Fruit fly (Drosophila melanogaster) whole organism, embryonic: ENCODE measurements around the gene CG15027.

ENCODE experiments used
- Atf6 ChIP-seq: fragments of 200-800 bp; sonication (Bioruptor generic); IDR thresholded peaks from 2 replicates; pipeline ENCODE4 v1.3.6; 2022; ENCODE audit warnings: missing biosample characterization, missing genetic modification characterization
- CG11398 ChIP-seq: fragments of 200-800 bp; sonication (Bioruptor generic); optimal IDR thresholded peaks from 2 replicates; lab custom pipeline; 2016; ENCODE audit warnings: missing biosample characterization, missing genetic modification characterization
- CG11560 ChIP-seq: fragments of 200-800 bp; sonication (Bioruptor generic); IDR thresholded peaks from 3 replicates; pipeline ENCODE4 v1.3.6; 2022; ENCODE audit warnings: missing biosample characterization, missing genetic modification characterization
- CG13287 ChIP-seq: fragments of 200-800 bp; sonication (Bioruptor generic); IDR thresholded peaks from 2 replicates; pipeline ENCODE4 v1.3.6; 2022; ENCODE audit warnings: missing biosample characterization, missing genetic modification characterization; ENCODE audit not compliant: partially characterized antibody
- CG14050 ChIP-seq: fragments of 200-800 bp; sonication (Bioruptor generic); IDR thresholded peaks from 3 replicates; pipeline ENCODE4 v1.3.6; 2022; ENCODE audit warnings: missing biosample characterization, missing genetic modification characterization
- CG15514 ChIP-seq: fragments of 200-800 bp; sonication (Bioruptor generic); optimal IDR thresholded peaks from 3 replicates; lab custom pipeline; 2017; ENCODE audit warnings: missing biosample characterization, missing genetic modification characterization, mild to moderate bottlenecking, moderate library complexity, missing genetic modification reagents
- CG17385 ChIP-seq: fragments of 200-800 bp; sonication (Bioruptor generic); optimal IDR thresholded peaks from 3 replicates; lab custom pipeline; 2018; ENCODE audit warnings: missing biosample characterization, mild to moderate bottlenecking, missing genetic modification characterization
- CG18619 ChIP-seq: fragments of 200-800 bp; sonication (Bioruptor generic); optimal IDR thresholded peaks from 3 replicates; lab custom pipeline; 2017; ENCODE audit warnings: missing biosample characterization, mild to moderate bottlenecking, missing genetic modification characterization
- CG2199 ChIP-seq: fragments of 200-800 bp; sonication (Bioruptor generic); IDR thresholded peaks from 3 replicates; pipeline ENCODE4 v1.3.6; 2022; ENCODE audit warnings: missing biosample characterization, missing genetic modification characterization
- CG2712 ChIP-seq: fragments of 200-800 bp; optimal IDR thresholded peaks from 3 replicates; lab custom pipeline; 2019; ENCODE audit warnings: missing biosample characterization, mild to moderate bottlenecking, missing genetic modification characterization, moderate library complexity
- CG2889 ChIP-seq: fragments of 200-800 bp; sonication (Bioruptor generic); IDR thresholded peaks from 3 replicates; pipeline ENCODE4 v1.3.6; 2022; ENCODE audit warnings: missing biosample characterization, missing genetic modification characterization
- CG32767 ChIP-seq: fragments of 200-800 bp; sonication (Bioruptor generic); IDR thresholded peaks from 2 replicates; pipeline ENCODE4 v1.3.6; 2022; ENCODE audit warnings: missing biosample characterization, missing genetic modification characterization
- CG4617 ChIP-seq: fragments of 200-800 bp; sonication (Bioruptor generic); optimal IDR thresholded peaks from 3 replicates; lab custom pipeline; 2016; ENCODE audit warnings: missing biosample characterization, missing genetic modification characterization, borderline replicate concordance
- CG7786 ChIP-seq: fragments of 200-800 bp; sonication (Bioruptor generic); optimal IDR thresholded peaks from 2 replicates; lab custom pipeline; 2016; ENCODE audit warnings: missing biosample characterization, missing genetic modification characterization
- CG8944 ChIP-seq: fragments of 200-800 bp; sonication (Bioruptor generic); optimal IDR thresholded peaks from 3 replicates; lab custom pipeline; 2016; ENCODE audit warnings: missing biosample characterization, missing genetic modification characterization
- CG9609 ChIP-seq: fragments of 200-800 bp; sonication (Bioruptor generic); optimal IDR thresholded peaks from 3 replicates; lab custom pipeline; 2016; ENCODE audit warnings: missing biosample characterization, missing genetic modification characterization
- Dad ChIP-seq: fragments of 200-800 bp; sonication (Bioruptor generic); optimal IDR thresholded peaks from 3 replicates; lab custom pipeline; 2016; ENCODE audit warnings: missing biosample characterization, missing genetic modification characterization
- Dp ChIP-seq: fragments of 200-800 bp; sonication (Bioruptor generic); optimal IDR thresholded peaks from 2 replicates; lab custom pipeline; 2018; ENCODE audit warnings: missing biosample characterization, mild to moderate bottlenecking, missing genetic modification characterization, moderate library complexity
- E2f1 ChIP-seq: fragments of 200-800 bp; sonication (Bioruptor generic); IDR thresholded peaks from 2 replicates; pipeline ENCODE4 v1.3.6; 2022; ENCODE audit warnings: missing biosample characterization, missing genetic modification characterization
- Fer1 ChIP-seq: fragments of 200-800 bp; sonication (Bioruptor generic); optimal IDR thresholded peaks from 2 replicates; lab custom pipeline; 2017; ENCODE audit warnings: missing biosample characterization, mild to moderate bottlenecking, missing genetic modification characterization
- Gug ChIP-seq: fragments of 200-800 bp; sonication (Bioruptor generic); IDR thresholded peaks from 4 replicates; pipeline ENCODE4 v1.3.6; 2022; ENCODE audit warnings: missing biosample characterization, missing genetic modification characterization
- HHEX ChIP-seq: fragments of 200-800 bp; sonication (Bioruptor generic); optimal IDR thresholded peaks from 3 replicates; lab custom pipeline; 2017; ENCODE audit warnings: missing biosample characterization, mild to moderate bottlenecking, missing genetic modification characterization, missing genetic modification reagents
- HLHmδ ChIP-seq: fragments of 200-800 bp; sonication (Bioruptor generic); optimal IDR thresholded peaks from 2 replicates; lab custom pipeline; 2018; ENCODE audit warnings: missing biosample characterization, mild to moderate bottlenecking, missing genetic modification characterization, moderate library complexity
- Hand ChIP-seq: fragments of 200-800 bp; sonication (Bioruptor generic); optimal IDR thresholded peaks from 2 replicates; lab custom pipeline; 2017; ENCODE audit warnings: mild to moderate bottlenecking, missing biosample characterization, missing genetic modification reagents, missing genetic modification characterization
- HmgD ChIP-seq: fragments of 200-800 bp; sonication (Bioruptor generic); optimal IDR thresholded peaks from 3 replicates; lab custom pipeline; 2016; ENCODE audit warnings: missing biosample characterization, missing genetic modification characterization
- Hr51 ChIP-seq, 2 experiments: fragments of 200-800 bp; sonication (Bioruptor generic); optimal IDR thresholded peaks; 2 replicates in 1 of 2; 3 replicates in 1 of 2; lab custom pipeline; 2016 to 2018; ENCODE audit warnings: missing biosample characterization in 2 of 2, missing genetic modification characterization in 2 of 2, mild to moderate bottlenecking in 1 of 2, moderate library complexity in 1 of 2
- Hr78 ChIP-seq, 2 experiments: fragments of 200-800 bp in 1 of 2; fragments of >200 bp in 1 of 2; sonication (Bioruptor generic) in 1 of 2; optimal IDR thresholded peaks; 2 replicates each; lab custom pipeline; 2017 to 2019; ENCODE audit warnings: missing biosample characterization in 2 of 2, missing genetic modification characterization in 2 of 2, mild to moderate bottlenecking in 1 of 2, moderate library complexity in 1 of 2
- MESR4 ChIP-seq: fragments of 200-800 bp; sonication (Bioruptor generic); optimal IDR thresholded peaks from 2 replicates; lab custom pipeline; 2018; ENCODE audit warnings: missing biosample characterization, mild to moderate bottlenecking, missing genetic modification characterization, moderate library complexity
- NFAT ChIP-seq: fragments of 200-800 bp; sonication (Bioruptor generic); IDR thresholded peaks from 2 replicates; pipeline ENCODE4 v1.3.6; 2022; ENCODE audit warnings: missing biosample characterization, missing genetic modification characterization
- Ssrp ChIP-seq: fragments of 200-800 bp; sonication (Bioruptor generic); optimal IDR thresholded peaks from 2 replicates; lab custom pipeline; 2018; ENCODE audit warnings: missing biosample characterization, mild to moderate bottlenecking, missing genetic modification characterization, moderate library complexity
- TFAM ChIP-seq: fragments of 200-800 bp; sonication (Bioruptor generic); optimal IDR thresholded peaks from 2 replicates; lab custom pipeline; 2017; ENCODE audit warnings: missing biosample characterization, missing genetic modification characterization, inconsistent platforms
- abd-A ChIP-seq: fragments of 200-800 bp; sonication (Bioruptor generic); optimal IDR thresholded peaks from 3 replicates; lab custom pipeline; 2019; ENCODE audit warnings: missing biosample characterization, mild to moderate bottlenecking, missing genetic modification characterization, moderate library complexity
- aop ChIP-seq: fragments of 200-800 bp; sonication (Bioruptor generic); IDR thresholded peaks from 2 replicates; pipeline ENCODE4 v1.3.6; 2022; ENCODE audit warnings: missing biosample characterization, missing genetic modification characterization
- ase ChIP-seq: fragments of 200-800 bp; sonication (Bioruptor generic); IDR thresholded peaks from 3 replicates; pipeline ENCODE4 v1.3.6; 2022; ENCODE audit warnings: missing biosample characterization, missing genetic modification characterization
- bigmax ChIP-seq: fragments of 200-800 bp; sonication (Bioruptor generic); optimal IDR thresholded peaks from 2 replicates; lab custom pipeline; 2018; ENCODE audit warnings: missing biosample characterization, mild to moderate bottlenecking, missing genetic modification characterization
- dm ChIP-seq: fragments of 200-800 bp; sonication (Bioruptor generic); optimal IDR thresholded peaks from 3 replicates; lab custom pipeline; 2016; ENCODE audit warnings: missing biosample characterization, missing genetic modification characterization
- exex ChIP-seq: fragments of 200-800 bp; sonication (Bioruptor generic); optimal IDR thresholded peaks from 4 replicates; lab custom pipeline; 2018; ENCODE audit warnings: missing biosample characterization, mild to moderate bottlenecking, missing genetic modification characterization, moderate library complexity
- fd96Cb ChIP-seq: fragments of 200-800 bp; sonication (Bioruptor generic); optimal IDR thresholded peaks from 2 replicates; lab custom pipeline; 2018; ENCODE audit warnings: missing biosample characterization, mild to moderate bottlenecking, missing genetic modification characterization, moderate library complexity
- fru ChIP-seq: fragments of >200 bp; optimal IDR thresholded peaks from 2 replicates; lab custom pipeline; 2017
- fu2 ChIP-seq: fragments of 200-800 bp; sonication (Bioruptor generic); optimal IDR thresholded peaks from 2 replicates; lab custom pipeline; 2016; ENCODE audit warnings: missing biosample characterization, missing genetic modification characterization
- gsb ChIP-seq: fragments of 200-800 bp; sonication (Bioruptor generic); IDR thresholded peaks from 2 replicates; pipeline ENCODE4 v1.3.6; 2022; ENCODE audit warnings: missing biosample characterization, missing genetic modification characterization
- gt ChIP-seq: fragments of 200-800 bp; sonication (Bioruptor generic); IDR thresholded peaks from 2 replicates; pipeline ENCODE4 v1.3.6; 2022; ENCODE audit warnings: missing biosample characterization, missing genetic modification characterization
- insv ChIP-seq, 2 experiments: fragments of 200-800 bp; sonication (Bioruptor generic); optimal IDR thresholded peaks; 3 replicates each; lab custom pipeline; 2016 to 2018; ENCODE audit warnings: missing biosample characterization in 2 of 2, missing genetic modification characterization in 2 of 2
- kni ChIP-seq: fragments of 200-800 bp; sonication (Bioruptor generic); optimal IDR thresholded peaks from 3 replicates; lab custom pipeline; 2017; ENCODE audit warnings: mild to moderate bottlenecking, missing biosample characterization, missing genetic modification reagents, missing genetic modification characterization
- knrl ChIP-seq: fragments of 200-800 bp; sonication (Bioruptor generic); IDR thresholded peaks from 3 replicates; pipeline ENCODE4 v1.3.6; 2022; ENCODE audit warnings: missing biosample characterization, missing genetic modification characterization; ENCODE audit not compliant: partially characterized antibody
- pros ChIP-seq: fragments of 200-800 bp; sonication (Bioruptor generic); optimal IDR thresholded peaks from 3 replicates; lab custom pipeline; 2019; ENCODE audit warnings: missing biosample characterization, mild to moderate bottlenecking, missing genetic modification characterization, moderate library complexity
- sens ChIP-seq: fragments of 200-800 bp; sonication (Bioruptor generic); peaks from one replicate; lab custom pipeline; 2016; ENCODE audit warnings: missing biosample characterization, missing genetic modification characterization
- sna ChIP-seq: fragments of 200-800 bp; sonication (Bioruptor generic); IDR thresholded peaks from 2 replicates; pipeline ENCODE4 v1.3.6; 2022; ENCODE audit warnings: missing biosample characterization, missing genetic modification characterization; ENCODE audit not compliant: partially characterized antibody
- ssp ChIP-seq: fragments of 200-800 bp; sonication (Bioruptor generic); IDR thresholded peaks from 2 replicates; pipeline ENCODE4 v1.3.6; 2022; ENCODE audit warnings: missing biosample characterization, missing genetic modification characterization
- toy ChIP-seq: fragments of 200-800 bp; sonication (Bioruptor generic); IDR thresholded peaks from 2 replicates; pipeline ENCODE4 v1.3.6; 2022; ENCODE audit warnings: missing biosample characterization, missing genetic modification characterization
- tup ChIP-seq: fragments of 200-800 bp; sonication (Bioruptor generic); optimal IDR thresholded peaks from 2 replicates; lab custom pipeline; 2016; ENCODE audit warnings: missing biosample characterization, mild to moderate bottlenecking, missing genetic modification characterization, moderate library complexity
- zfh1 ChIP-seq: fragments of 200-800 bp; sonication (Bioruptor generic); IDR thresholded peaks from 3 replicates; pipeline ENCODE4 v1.3.6; 2022; ENCODE audit warnings: missing biosample characterization, missing genetic modification characterization

CG15027 gene

DNA sequence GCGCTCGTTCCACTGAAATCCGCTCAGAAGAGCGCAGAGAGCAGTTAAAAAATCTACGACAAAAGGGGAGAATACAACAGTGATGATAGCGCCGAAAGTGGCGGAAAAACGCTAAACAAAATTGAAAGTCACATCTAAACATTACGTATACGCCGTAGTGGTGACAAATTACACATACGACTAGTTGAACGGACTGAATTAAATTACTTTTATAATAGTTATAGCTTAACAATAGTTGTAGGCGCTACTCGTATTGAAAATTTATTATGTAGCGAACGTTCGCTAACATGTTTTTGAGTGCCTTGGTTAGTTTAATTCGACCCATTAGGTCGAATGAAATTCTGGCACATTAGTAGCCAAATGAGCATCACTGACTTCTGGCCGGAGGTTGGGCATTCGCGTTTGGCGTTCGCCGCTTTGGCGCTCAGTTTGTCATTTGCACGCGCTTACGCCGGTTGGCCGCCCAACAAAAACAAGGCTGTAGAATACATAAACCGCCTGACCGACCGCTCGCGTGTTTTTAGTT is 41.9 kb downstream of the CG15027 start, which contains the start of gene CG5541 (continued):
- TF ChIP-seq CG8944 = no peak
- no peak for TF ChIP-seq HmgD (GFP tag; lab: Kevin White, UChicago)
- TF ChIP-seq Fer1 (GFP tag; lab: Kevin White, UChicago) = peak; percentile 56
- no peak for TF ChIP-seq abd-A (tag; lab: Kevin White, UChicago)
- no peak for TF ChIP-seq HLHmδ (GFP tag; lab: Kevin White, UChicago)
- TF ChIP-seq gt (GFP tag; lab: Robert Waterston, UW) = no peak
- no peak for TF ChIP-seq bigmax
- no peak for TF ChIP-seq CG32767 (GFP tag; lab: Robert Waterston, UW)
- TF ChIP-seq dm (GFP tag; lab: Kevin White, UChicago) = no peak
- no peak for TF ChIP-seq tup (GFP tag; lab: Kevin White, UChicago)
- no peak for TF ChIP-seq fru (lab: Kevin White, UChicago)
- TF ChIP-seq TFAM (GFP tag; lab: Kevin White, UChicago) = no peak
- TF ChIP-seq CG13287 = no peak
- TF ChIP-seq HHEX = no peak
- no peak for TF ChIP-seq CG4617
- peak; percentile 35 for TF ChIP-seq exex (tag; lab: Kevin White, UChicago)
- no peak for TF ChIP-seq Atf6 (GFP tag; lab: Robert Waterston, UW)
- no peak for TF ChIP-seq CG15514 (GFP tag; lab: Kevin White, UChicago)
- TF ChIP-seq knrl = no peak
- TF ChIP-seq fd96Cb = no peak
- no peak for TF ChIP-seq CG17385 (GFP tag; lab: Kevin White, UChicago)
- TF ChIP-seq sna = no peak
- TF ChIP-seq ssp (GFP tag; lab: Robert Waterston, UW) = no peak
- peak; percentile 20 for TF ChIP-seq Hand (GFP tag; lab: Kevin White, UChicago)
- no peak for TF ChIP-seq CG7786 (GFP tag; lab: Kevin White, UChicago)
- TF ChIP-seq NFAT = no peak
- no peak for TF ChIP-seq MESR4 (GFP tag; lab: Kevin White, UChicago)
- no peak for TF ChIP-seq gsb
- no peak for TF ChIP-seq Hr78 (GFP tag; optimal IDR thresholded peaks at IDR 0.05; lab: Kevin White, UChicago)
- TF ChIP-seq sens (GFP tag; lab: Kevin White, UChicago) = peak; percentile 81
- TF ChIP-seq CG11398 (GFP tag; lab: Kevin White, UChicago) = no peak
- TF ChIP-seq CG2889 = no peak
- no peak for TF ChIP-seq ase (GFP tag; lab: Robert Waterston, UW)
- TF ChIP-seq fu2 (GFP tag; lab: Kevin White, UChicago) = no peak
- no peak for TF ChIP-seq toy (GFP tag; lab: Robert Waterston, UW)
- TF ChIP-seq CG2712 (tag; lab: Kevin White, UChicago) = no peak
- TF ChIP-seq Ssrp (tag; lab: Kevin White, UChicago) = no peak
- no peak for TF ChIP-seq CG2199
- no peak for TF ChIP-seq CG9609
- no peak for TF ChIP-seq kni
- TF ChIP-seq Dp = no peak
- no peak for TF ChIP-seq E2f1 (GFP tag; lab: Robert Waterston, UW)
- peak; percentile 25 for TF ChIP-seq CG18619 (GFP tag; lab: Kevin White, UChicago)
- TF ChIP-seq zfh1 (GFP tag; lab: Robert Waterston, UW) = no peak
- TF ChIP-seq aop (GFP tag; lab: Robert Waterston, UW) = no peak
- TF ChIP-seq Gug = no peak
- no peak for TF ChIP-seq Dad
- TF ChIP-seq CG11560 (tag; lab: Robert Waterston, UW) = no peak
- no peak for TF ChIP-seq pros (GFP tag; lab: Kevin White, UChicago)
- TF ChIP-seq insv (GFP tag; optimal IDR thresholded peaks at IDR 0.05; lab: Kevin White, UChicago) = no peak
- TF ChIP-seq Hr51 (GFP tag; optimal IDR thresholded peaks at IDR 0.05; lab: Kevin White, UChicago) = no peak
- no peak for TF ChIP-seq CG14050 (GFP tag; lab: Robert Waterston, UW)
